Worm (Caenorhabditis elegans): ENCODE data around the gene npr-4.

Gene npr-4

DNA sequence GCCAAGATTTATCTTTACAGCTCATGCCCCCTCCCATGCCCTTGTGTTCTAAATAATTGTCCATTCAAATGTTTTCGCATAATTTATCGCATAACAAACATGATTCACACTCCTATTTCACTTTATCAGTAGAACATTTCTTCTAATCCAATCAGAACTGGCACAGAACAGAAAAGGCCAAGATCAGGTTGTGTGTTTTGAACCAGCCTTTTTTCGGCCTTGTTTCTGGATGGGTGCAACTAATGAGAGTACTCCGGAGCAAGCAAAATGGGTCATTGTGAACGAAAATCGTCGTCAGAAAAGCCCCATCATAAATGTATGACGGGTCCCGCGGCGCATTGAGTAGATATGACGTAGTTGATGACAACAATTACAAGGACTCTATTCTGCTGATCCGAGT, 60.3 kb downstream of the npr-4 start:
- TF ChIP-seq lin-32 (GFP tag; optimal IDR thresholded peaks at IDR 0.05) (no peak), lin-13 (tag; optimal IDR thresholded peaks at IDR 0.05) (no peak), sptf-1 (tag; optimal IDR thresholded peaks at IDR 0.05) (no peak), cnd-1 (tag; optimal IDR thresholded peaks at IDR 0.05) (no peak), ceh-83 (GFP tag; optimal IDR thresholded peaks at IDR 0.05) (no peak), snpc-4 (tag; optimal IDR thresholded peaks at IDR 0.05) (no peak), ces-1 (GFP tag; optimal IDR thresholded peaks at IDR 0.05) (no peak), elt-1 (tag; optimal IDR thresholded peaks at IDR 0.05; ENCODE audit: borderline replicate concordance, insufficient read depth) (no peak), drap-1 (GFP tag; optimal IDR thresholded peaks at IDR 0.05) (no peak), elt-3 (tag; optimal IDR thresholded peaks at IDR 0.05) (no peak), hlh-1 (tag; optimal IDR thresholded peaks at IDR 0.05) (no peak), ham-2 (GFP tag; optimal IDR thresholded peaks at IDR 0.05) (no peak), M03D4.4 (tag; optimal IDR thresholded peaks at IDR 0.05) (no peak), blmp-1 (tag; optimal IDR thresholded peaks at IDR 0.05) (no peak), zip-8 (tag; optimal IDR thresholded peaks at IDR 0.05) (no peak)
